Fruit fly (Drosophila melanogaster): Measurements from ENCODE around the gene RpS13.

The RpS13 gene

dm6 chr2L:8382646-8383045 lies 18.2 kb upstream of the RpS13 start, which contains the start of the genes CG13392 and Rcd4 (continued):
- peak; percentile 74 for TF ChIP-seq fu2 (GFP tag; optimal IDR thresholded peaks at IDR 0.05)
- TF ChIP-seq grn (GFP tag; optimal IDR thresholded peaks at IDR 0.05): no peak
- peak; percentile 85 for TF ChIP-seq CG13624 (GFP tag; optimal IDR thresholded peaks at IDR 0.05)
- TF ChIP-seq CG10274 (GFP tag; optimal IDR thresholded peaks at IDR 0.05): no peak
- TF ChIP-seq CG11247 (GFP tag; IDR thresholded peaks at IDR 0.05): peak; percentile 69
- TF ChIP-seq CG1529 (GFP tag; optimal IDR thresholded peaks at IDR 0.05): peak; percentile 37
- TF ChIP-seq CG2875 (GFP tag; optimal IDR thresholded peaks at IDR 0.05): peak; percentile 10
- TF ChIP-seq CG14667 (GFP tag; IDR thresholded peaks at IDR 0.05): no peak
- no peak for TF ChIP-seq crol (GFP tag; IDR thresholded peaks at IDR 0.05)
- no peak for TF ChIP-seq CG14965 (GFP tag; optimal IDR thresholded peaks at IDR 0.05; ENCODE audit: borderline replicate concordance)
- peak; percentile 83 for TF ChIP-seq CG4707 (GFP tag; optimal IDR thresholded peaks at IDR 0.05)
- peak; percentile 46 for TF ChIP-seq bcd (GFP tag; optimal IDR thresholded peaks at IDR 0.05)
- TF ChIP-seq ftz-f1 (GFP tag; optimal IDR thresholded peaks at IDR 0.05): peak; percentile 23
- peak; percentile 84 for TF ChIP-seq mam (GFP tag; optimal IDR thresholded peaks at IDR 0.05)
- peak; percentile 32 for TF ChIP-seq CG6765 (GFP tag; optimal IDR thresholded peaks at IDR 0.05)
- TF ChIP-seq nerfin-1 (tag; optimal IDR thresholded peaks at IDR 0.05): peak; percentile 58
- TF ChIP-seq CG6813 (GFP tag; optimal IDR thresholded peaks at IDR 0.05): peak; percentile 45
- no peak for TF ChIP-seq CG11093 (GFP tag; IDR thresholded peaks at IDR 0.05)
- peak; percentile 91 for TF ChIP-seq CG4424 (GFP tag; optimal IDR thresholded peaks at IDR 0.05)
- TF ChIP-seq pita (GFP tag; optimal IDR thresholded peaks at IDR 0.05): no peak
- TF ChIP-seq ssp (GFP tag; IDR thresholded peaks at IDR 0.05): peak; percentile 32; the same call in 1 of the 2 replicates
- TF ChIP-seq pnt (GFP tag; optimal IDR thresholded peaks at IDR 0.05): no peak
- TF ChIP-seq CG18599 (GFP tag; optimal IDR thresholded peaks at IDR 0.05): peak; percentile 75
- peak; percentile 47 to 65 for TF ChIP-seq chif (GFP tag; optimal IDR thresholded peaks at IDR 0.05)
- TF ChIP-seq CG5953 (GFP tag; IDR thresholded peaks at IDR 0.05): no peak
- no peak for TF ChIP-seq Lim3 (GFP tag; IDR thresholded peaks at IDR 0.05)
- peak; percentile 71 for TF ChIP-seq ken (GFP tag; IDR thresholded peaks at IDR 0.05)
- no peak for TF ChIP-seq prd (optimal IDR thresholded peaks at IDR 0.05)
- peak; percentile 53; the same call in 2 of the 3 replicates for TF ChIP-seq prd (GFP tag; IDR thresholded peaks at IDR 0.05)
- peak; percentile 33; the same call in 1 of the 2 replicates for TF ChIP-seq E2f1 (GFP tag; IDR thresholded peaks at IDR 0.05)
- peak; percentile 46 for TF ChIP-seq CG11504 (tag; optimal IDR thresholded peaks at IDR 0.05)
- TF ChIP-seq Drgx (GFP tag; IDR thresholded peaks at IDR 0.05): peak; percentile 45; the same call in 1 of the 2 replicates
- TF ChIP-seq sqz (GFP tag; optimal IDR thresholded peaks at IDR 0.05): no peak
- TF ChIP-seq CG9727 (GFP tag; optimal IDR thresholded peaks at IDR 0.05): peak; percentile 30
- peak; percentile 52 for TF ChIP-seq sug (tag; optimal IDR thresholded peaks at IDR 0.05)
- no peak for TF ChIP-seq Rx (GFP tag; IDR thresholded peaks at IDR 0.05)
- peak; percentile 12 for TF ChIP-seq disco-r (GFP tag; optimal IDR thresholded peaks at IDR 0.05)
- no peak for TF ChIP-seq croc (GFP tag; conservative IDR thresholded peaks at IDR 0.05)
- TF ChIP-seq dmrt99B (tag; optimal IDR thresholded peaks at IDR 0.05): peak; percentile 21
- no peak for TF ChIP-seq hth (optimal IDR thresholded peaks at IDR 0.05)
- TF ChIP-seq CG18011 (GFP tag; optimal IDR thresholded peaks at IDR 0.05): peak; percentile 54
- TF ChIP-seq h (optimal IDR thresholded peaks at IDR 0.05): no peak
- TF ChIP-seq cas (GFP tag; IDR thresholded peaks at IDR 0.05): no peak
- TF ChIP-seq Six4 (GFP tag; optimal IDR thresholded peaks at IDR 0.05): no peak
- peak; percentile 67 for TF ChIP-seq ranshi (GFP tag; IDR thresholded peaks at IDR 0.05)
- peak; percentile 51; the same call in 1 of the 2 replicates for TF ChIP-seq wdn (GFP tag; IDR thresholded peaks at IDR 0.05)
- TF ChIP-seq CG13287 (GFP tag; IDR thresholded peaks at IDR 0.05; ENCODE audit: partially characterized antibody): peak; percentile 80
- TF ChIP-seq NK7.1 (GFP tag; optimal IDR thresholded peaks at IDR 0.05): peak; percentile 23
- TF ChIP-seq phol (tag; optimal IDR thresholded peaks at IDR 0.05): peak; percentile 7
- no peak for TF ChIP-seq tio (GFP tag; optimal IDR thresholded peaks at IDR 0.05)
- peak; percentile 20 for TF ChIP-seq CG8924 (tag; optimal IDR thresholded peaks at IDR 0.05)
- TF ChIP-seq Med (GFP tag): peak; percentile 97

Measured in whole organism, embryonic.